Worm (Caenorhabditis elegans) whole organism, L1 larva: ENCODE results near the gene Y42G9A.2.

Source experiments
- C04F5.9 ChIP-seq: sonication (generic microtip); optimal IDR thresholded peaks from 2 replicates; lab custom pipeline; 2016; ENCODE audit warnings: missing genetic modification characterization, missing compliant biosample characterization
- F16B12.6 ChIP-seq: fragments of 150-350 bp; optimal IDR thresholded peaks from 2 replicates; lab custom pipeline; 2014; ENCODE audit warnings: missing biosample characterization, missing genetic modification characterization
- alr-1 ChIP-seq: fragments of 200-800 bp; sonication (Bioruptor generic); optimal IDR thresholded peaks from 2 replicates; lab custom pipeline; 2018; ENCODE audit warnings: borderline replicate concordance, mild to moderate bottlenecking, missing genetic modification characterization, missing compliant biosample characterization
- ama-1 ChIP-seq: fragments of 150-350 bp; optimal IDR thresholded peaks from 2 replicates; lab custom pipeline; 2014
- blmp-1 ChIP-seq: fragments of 150-350 bp; optimal IDR thresholded peaks from 2 replicates; lab custom pipeline; 2014; ENCODE audit warnings: missing biosample characterization, missing genetic modification characterization
- ceh-63 ChIP-seq: fragments of 200-800 bp; sonication (Bioruptor generic); optimal IDR thresholded peaks from 2 replicates; lab custom pipeline; 2018; ENCODE audit warnings: mild to moderate bottlenecking, missing genetic modification characterization, missing compliant biosample characterization
- ceh-8 ChIP-seq: fragments of 200-800 bp; sonication (Bioruptor generic); optimal IDR thresholded peaks from 2 replicates; lab custom pipeline; 2018; ENCODE audit warnings: mild to moderate bottlenecking, missing genetic modification characterization, moderate library complexity, missing compliant biosample characterization
- ceh-82 ChIP-seq, 3 experiments: fragments of 150-350 bp in 1 of 3; sonication (generic microtip) in 2 of 3; optimal IDR thresholded peaks; 2 replicates each; lab custom pipeline; 2014 to 2017; ENCODE audit warnings: missing biosample characterization in 3 of 3, missing genetic modification characterization in 3 of 3
- ceh-88 ChIP-seq: fragments of 200-800 bp; sonication (Bioruptor generic); IDR thresholded peaks from 2 replicates; pipeline ENCODE4 v1.3.6; 2022; ENCODE audit warnings: missing genetic modification characterization, missing compliant biosample characterization
- ces-1 ChIP-seq: fragments of 150-350 bp; optimal IDR thresholded peaks from 2 replicates; lab custom pipeline; 2014; ENCODE audit warnings: missing biosample characterization, missing genetic modification reagents, missing genetic modification characterization
- dsc-1 ChIP-seq: sonication (generic microtip); optimal IDR thresholded peaks from 2 replicates; lab custom pipeline; 2016; ENCODE audit warnings: mild to moderate bottlenecking, missing genetic modification characterization, missing compliant biosample characterization
- efl-3 ChIP-seq: fragments of 200-800 bp; sonication (Bioruptor generic); optimal IDR thresholded peaks from 2 replicates; lab custom pipeline; 2018; ENCODE audit warnings: mild to moderate bottlenecking, missing genetic modification characterization, missing compliant biosample characterization
- elt-2 ChIP-seq: sonication (generic microtip); optimal IDR thresholded peaks from 2 replicates; lab custom pipeline; 2016; ENCODE audit warnings: missing genetic modification characterization, mild to moderate bottlenecking, inconsistent platforms, missing compliant biosample characterization, missing genetic modification reagents
- jun-1 ChIP-seq: fragments of 150-350 bp; optimal IDR thresholded peaks from 2 replicates; lab custom pipeline; 2014; ENCODE audit warnings: missing biosample characterization, missing genetic modification reagents, missing genetic modification characterization
- lin-13 ChIP-seq: fragments of 150-350 bp; optimal IDR thresholded peaks from 2 replicates; lab custom pipeline; 2014; ENCODE audit warnings: missing biosample characterization, missing genetic modification reagents, missing genetic modification characterization
- lin-14 ChIP-seq: fragments of 200-800 bp; sonication (Bioruptor generic); optimal IDR thresholded peaks from 2 replicates; lab custom pipeline; 2018; ENCODE audit warnings: mild to moderate bottlenecking, missing genetic modification characterization, moderate library complexity, missing compliant biosample characterization
- lin-35 ChIP-seq, 2 experiments: fragments of 150-350 bp; optimal IDR thresholded peaks; 2 replicates each; lab custom pipeline; 2014; ENCODE audit warnings: missing biosample characterization in 2 of 2, missing genetic modification characterization in 2 of 2, missing genetic modification reagents in 2 of 2
- mdl-1 ChIP-seq, 2 experiments: fragments of 150-350 bp; optimal IDR thresholded peaks; 2 replicates each; lab custom pipeline; 2014 to 2017; ENCODE audit warnings: missing biosample characterization in 2 of 2, missing genetic modification characterization in 2 of 2, inconsistent platforms in 1 of 2
- nhr-20 ChIP-seq: sonication (generic microtip); optimal IDR thresholded peaks from 2 replicates; lab custom pipeline; 2016; ENCODE audit warnings: mild to moderate bottlenecking, missing genetic modification characterization, missing compliant biosample characterization
- nhr-237 ChIP-seq: fragments of 150-350 bp; optimal IDR thresholded peaks from 2 replicates; lab custom pipeline; 2014; ENCODE audit warnings: missing biosample characterization, missing genetic modification characterization
- nhr-28 ChIP-seq: fragments of 150-350 bp; optimal IDR thresholded peaks from 2 replicates; lab custom pipeline; 2014; ENCODE audit warnings: missing biosample characterization, missing genetic modification characterization
- nhr-71 ChIP-seq: sonication (generic microtip); optimal IDR thresholded peaks from 2 replicates; lab custom pipeline; 2016; ENCODE audit warnings: mild to moderate bottlenecking, missing genetic modification characterization, moderate library complexity, missing compliant biosample characterization
- nhr-76 ChIP-seq: sonication (generic microtip); optimal IDR thresholded peaks from 2 replicates; lab custom pipeline; 2017; ENCODE audit warnings: missing biosample characterization, missing genetic modification characterization
- nhr-85 ChIP-seq: sonication (generic microtip); peaks from one replicate; lab custom pipeline; 2016; ENCODE audit warnings: missing genetic modification characterization, inconsistent platforms, missing compliant biosample characterization
- nhr-90 ChIP-seq: sonication (generic microtip); optimal IDR thresholded peaks from 2 replicates; lab custom pipeline; 2016; ENCODE audit warnings: mild to moderate bottlenecking, missing genetic modification characterization, missing compliant biosample characterization; ENCODE audit not compliant: poor library complexity
- pag-3 ChIP-seq: sonication (generic microtip); optimal IDR thresholded peaks from 2 replicates; lab custom pipeline; 2017; ENCODE audit warnings: missing genetic modification characterization, mild to moderate bottlenecking, missing compliant biosample characterization, antibody characterized with exemption, borderline replicate concordance; ENCODE audit not compliant: insufficient read depth
- rnt-1 ChIP-seq: sonication (generic microtip); optimal IDR thresholded peaks from 2 replicates; lab custom pipeline; 2016; ENCODE audit warnings: mild to moderate bottlenecking, missing genetic modification characterization, moderate library complexity, missing compliant biosample characterization
- snpc-4 ChIP-seq: fragments of 150-350 bp; optimal IDR thresholded peaks from 2 replicates; lab custom pipeline; 2014; ENCODE audit warnings: missing biosample characterization, missing genetic modification characterization
- snu-23 ChIP-seq: sonication (generic microtip); optimal IDR thresholded peaks from 2 replicates; lab custom pipeline; 2016; ENCODE audit warnings: missing genetic modification characterization, missing compliant biosample characterization
- sup-37 ChIP-seq: fragments of 200-800 bp; sonication (Bioruptor generic); optimal IDR thresholded peaks from 2 replicates; lab custom pipeline; 2018; ENCODE audit warnings: mild to moderate bottlenecking, missing genetic modification characterization, missing compliant biosample characterization
- tbx-2 ChIP-seq: sonication (generic microtip); optimal IDR thresholded peaks from 2 replicates; lab custom pipeline; 2016; ENCODE audit warnings: missing genetic modification characterization, missing compliant biosample characterization
- tlp-1 ChIP-seq: fragments of 150-350 bp; optimal IDR thresholded peaks from 2 replicates; lab custom pipeline; 2014; ENCODE audit warnings: missing biosample characterization, missing genetic modification characterization
- zag-1 ChIP-seq: fragments of 150-350 bp; optimal IDR thresholded peaks from 2 replicates; lab custom pipeline; 2014; ENCODE audit warnings: missing biosample characterization, missing genetic modification characterization
- ztf-11 ChIP-seq, 2 experiments: sonication (generic microtip); optimal IDR thresholded peaks; 2 replicates each; lab custom pipeline; 2016 to 2017; ENCODE audit warnings: missing genetic modification characterization in 2 of 2, missing biosample characterization in 1 of 2, missing compliant biosample characterization in 1 of 2
- ztf-4 ChIP-seq: fragments of 150-350 bp; optimal IDR thresholded peaks from 2 replicates; lab custom pipeline; 2014; ENCODE audit warnings: missing biosample characterization, missing genetic modification characterization

Gene Y42G9A.2

ce11 chrIII:6180294-6180693 lies 32.3 kb downstream of the Y42G9A.2 start:
- TF ChIP-seq ceh-82 (tag; optimal IDR thresholded peaks at IDR 0.05; lab: Kevin White, UChicago) (no peak), ztf-11 (tag; optimal IDR thresholded peaks at IDR 0.05; lab: Kevin White, UChicago) (no peak), ceh-63 (GFP tag; lab: Kevin White, UChicago) (no peak), nhr-20 (peak; percentile 31), elt-2 (tag; lab: Kevin White, UChicago) (peak; percentile 96), nhr-71 (peak; percentile 37), nhr-90 (tag; lab: Kevin White, UChicago) (peak; percentile 1), pag-3 (tag; lab: Kevin White, UChicago) (no peak), blmp-1 (tag; lab: Kevin White, UChicago) (no peak), nhr-85 (peak; percentile 32), tlp-1 (tag; lab: Kevin White, UChicago) (no peak), lin-35 (GFP tag; optimal IDR thresholded peaks at IDR 0.05; lab: Kevin White, UChicago) (peak in 1 of 2 experiments; percentile 50), lin-14 (GFP tag; lab: Kevin White, UChicago) (peak; percentile 31)

ce11 chrIII:6183118-6183517 lies 35.1 kb downstream of the Y42G9A.2 start, which contains the start of gene nas-28:
nas-28 (minus strand) TSS chrIII:6183218.
- TF ChIP-seq nhr-76 (tag; lab: Kevin White, UChicago) (no peak), ama-1 (lab: Kevin White, UChicago) (no peak), nhr-71 (no peak), sup-37 (GFP tag; lab: Kevin White, UChicago) (no peak), ceh-82 (tag; optimal IDR thresholded peaks at IDR 0.05; lab: Kevin White, UChicago) (no peak), tlp-1 (tag; lab: Kevin White, UChicago) (no peak)

ce11 chrIII:6190810-6191209 lies 42.8 kb downstream of the Y42G9A.2 start, which contains the start of gene C23G10.5:
C23G10.5 (plus strand) TSS chrIII:6191110.
- no peak for TF ChIP-seq nhr-28
- no peak for TF ChIP-seq snpc-4 (tag; lab: Kevin White, UChicago)
- no peak for TF ChIP-seq nhr-71
- no peak for TF ChIP-seq mdl-1 (tag; optimal IDR thresholded peaks at IDR 0.05; lab: Kevin White, UChicago)
- TF ChIP-seq rnt-1: no peak
- no peak for TF ChIP-seq nhr-90 (tag; lab: Kevin White, UChicago)
- TF ChIP-seq dsc-1 (tag; lab: Kevin White, UChicago): no peak
- no peak for TF ChIP-seq blmp-1 (tag; lab: Kevin White, UChicago)
- no peak for TF ChIP-seq jun-1 (tag; lab: Kevin White, UChicago)
- no peak for TF ChIP-seq F16B12.6 (tag; lab: Kevin White, UChicago)
- TF ChIP-seq snu-23: no peak
- no peak for TF ChIP-seq ceh-88
- TF ChIP-seq nhr-237 (tag; lab: Kevin White, UChicago): no peak

- no peak for TF ChIP-seq tbx-2 (tag; lab: Kevin White, UChicago)
- no peak for TF ChIP-seq zag-1 (tag; lab: Kevin White, UChicago)
- no peak for TF ChIP-seq ceh-8 (GFP tag; lab: Kevin White, UChicago)
- no peak for TF ChIP-seq nhr-85
- TF ChIP-seq ztf-4 (tag; lab: Kevin White, UChicago): no peak
- TF ChIP-seq nhr-28: no peak
- no peak for TF ChIP-seq lin-35 (GFP tag; optimal IDR thresholded peaks at IDR 0.05; lab: Kevin White, UChicago)
- TF ChIP-seq ces-1 (GFP tag; lab: Kevin White, UChicago): no peak
- no peak for TF ChIP-seq nhr-71
- no peak for TF ChIP-seq alr-1 (tag; lab: Kevin White, UChicago)
- no peak for TF ChIP-seq lin-13 (GFP tag; lab: Kevin White, UChicago)
- no peak for TF ChIP-seq rnt-1
- no peak for TF ChIP-seq nhr-76 (tag; lab: Kevin White, UChicago)
- TF ChIP-seq ceh-63 (GFP tag; lab: Kevin White, UChicago): no peak
- no peak for TF ChIP-seq efl-3 (GFP tag; lab: Kevin White, UChicago)
- TF ChIP-seq ztf-11 (tag; optimal IDR thresholded peaks at IDR 0.05; lab: Kevin White, UChicago): no peak
- TF ChIP-seq C04F5.9 (tag; lab: Kevin White, UChicago): no peak
These were observed 46.5 kb downstream of the Y42G9A.2 start, which contains the start of gene ugt-66 for ce11 chrIII:6194480-6194879. ugt-66 (minus strand) TSS chrIII:6194580.
